Fruit fly (Drosophila melanogaster) whole organism, larva: ENCODE data around the gene Shawn.
A peak's percentile ranks its signal among the peaks of the same experiment; 100 is the strongest.

Experiments used
- noc ChIP-seq: fragments of 200-800 bp; sonication (Bioruptor generic); optimal IDR thresholded peaks from 3 replicates; lab custom pipeline; 2019; ENCODE audit warnings: missing biosample characterization, mild to moderate bottlenecking, missing genetic modification characterization, moderate library complexity

Shawn gene

dm6 chrX:19611226-19611625 is at the start of gene Shawn, which contains the start of gene Tyler:
TSS of gene Shawn (plus strand) at chrX:19611526.
TSS of gene Tyler (plus strand) at chrX:19611526.
- no peak for TF ChIP-seq noc

DNA sequence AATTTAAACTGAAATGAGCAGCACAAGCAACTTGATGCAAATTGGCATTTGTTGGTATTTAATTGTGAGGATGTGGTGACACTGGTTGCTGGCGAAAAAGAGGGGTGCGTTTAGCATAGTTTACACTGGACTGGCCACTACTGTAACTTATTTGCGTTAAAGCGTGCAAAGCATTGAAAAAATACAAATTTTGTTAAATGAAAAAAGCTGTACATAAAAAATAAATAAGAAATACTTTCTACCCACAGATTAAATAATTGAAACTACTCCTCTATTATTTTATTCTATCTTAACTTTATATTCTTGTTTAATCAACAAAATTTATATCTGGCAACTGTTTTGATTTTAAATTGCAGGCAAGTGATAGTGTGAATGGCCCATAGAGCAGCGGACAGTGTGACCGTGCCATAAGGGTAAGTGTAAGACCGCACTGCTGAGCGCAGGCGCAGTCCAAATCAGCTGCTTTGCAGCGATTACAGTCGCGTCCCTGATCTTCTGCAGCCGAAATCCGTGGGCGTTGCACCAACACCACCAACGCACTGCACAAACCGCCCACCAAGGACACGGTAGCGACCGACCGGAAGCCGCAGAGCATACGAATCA is 45.5 kb upstream of the Shawn start, which contains the start of the genes Grip84 and car:
Grip84 (minus strand) TSS at position 51 of the 603 bp plus-strand sequence.
car (plus strand) TSS at position 306 of the 603 bp plus-strand sequence.
- no peak for TF ChIP-seq noc

DNA sequence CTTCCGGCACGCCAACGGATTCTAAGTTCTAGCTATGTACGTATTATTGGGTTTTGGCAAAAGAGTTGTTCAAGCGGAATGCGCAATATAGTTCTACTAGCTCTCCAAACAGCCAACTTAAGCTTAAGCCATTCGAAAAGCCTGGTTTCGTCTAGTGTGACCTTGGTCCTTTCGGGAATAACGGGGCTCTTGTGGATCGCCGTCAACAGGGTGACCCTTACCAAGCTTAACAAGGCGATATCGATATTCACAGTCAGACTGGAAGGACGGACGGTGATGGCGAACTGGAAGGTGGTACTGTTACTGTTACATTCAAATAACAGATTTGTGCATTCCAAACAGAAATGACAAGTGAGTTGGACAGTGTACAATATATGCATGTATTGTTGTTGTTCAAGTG is 37.6 kb upstream of the Shawn start:
- no peak for TF ChIP-seq noc

DNA sequence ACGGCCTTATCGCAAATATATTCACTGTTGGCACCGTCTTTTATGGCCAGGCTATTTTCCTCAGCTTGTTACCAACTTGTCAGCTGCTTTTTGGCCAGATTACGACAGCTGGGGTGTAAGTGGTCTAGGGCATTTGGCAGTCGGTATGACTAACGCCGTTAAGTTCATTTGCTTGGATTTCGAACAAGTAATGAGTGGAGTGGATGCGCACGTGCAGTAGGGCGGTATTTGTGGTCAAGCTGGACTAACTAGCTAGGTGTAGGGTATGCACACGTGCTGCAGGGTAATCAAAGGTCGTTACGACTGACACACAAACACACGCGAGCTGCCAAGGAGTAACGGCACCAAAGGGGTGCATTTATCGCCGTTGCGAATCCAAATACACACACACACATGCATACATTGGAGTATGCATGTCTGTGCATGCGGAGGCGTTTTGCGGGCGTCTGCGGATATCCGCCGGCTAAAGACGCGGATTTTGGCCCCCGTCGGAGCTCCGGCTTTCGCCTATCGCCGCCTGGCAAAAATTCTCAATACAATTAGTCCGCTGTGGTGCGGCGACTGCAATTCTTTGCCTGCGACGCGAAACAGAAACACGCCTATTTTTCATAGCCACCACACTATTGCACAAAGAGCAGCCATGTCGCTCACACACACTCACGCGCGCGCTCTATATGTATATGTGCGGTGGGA is 33.2 kb upstream of the Shawn start:
- no peak for TF ChIP-seq noc

dm6 chrX:19578908-19579647 is 32.2 kb upstream of the Shawn start:
- TF ChIP-seq noc = no peak

- no peak for TF ChIP-seq noc
Observed at dm6 chrX:19579648-19580301, 31.6 kb upstream of the Shawn start, which contains the start of gene Tao. TSS of gene Tao (minus strand) at chrX:19579800.

dm6 chrX:19581881-19582280 is 29.4 kb upstream of the Shawn start, which contains the start of gene CG14218:
TSS of gene CG14218 (minus strand) at chrX:19581981.
- no peak for TF ChIP-seq noc

DNA sequence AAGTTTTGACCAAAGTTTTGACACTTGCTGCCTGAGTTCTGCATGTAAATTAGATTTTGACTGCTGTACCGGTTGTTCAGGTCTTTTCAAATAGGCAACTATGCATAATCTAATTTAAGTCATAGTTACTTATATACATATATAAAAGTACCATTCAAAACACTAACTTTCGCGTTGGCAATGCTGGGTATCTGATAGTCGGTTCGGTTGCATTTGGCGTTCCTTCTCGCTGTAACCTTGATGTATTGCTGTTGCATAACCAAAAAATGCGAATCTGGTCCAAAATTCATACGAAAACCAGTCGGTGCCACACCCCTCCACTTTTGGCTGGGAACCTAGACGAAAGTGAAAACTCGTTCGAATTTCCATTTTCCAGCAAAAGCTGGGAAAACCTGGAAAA is 28.6 kb upstream of the Shawn start:
- TF ChIP-seq noc = no peak

DNA sequence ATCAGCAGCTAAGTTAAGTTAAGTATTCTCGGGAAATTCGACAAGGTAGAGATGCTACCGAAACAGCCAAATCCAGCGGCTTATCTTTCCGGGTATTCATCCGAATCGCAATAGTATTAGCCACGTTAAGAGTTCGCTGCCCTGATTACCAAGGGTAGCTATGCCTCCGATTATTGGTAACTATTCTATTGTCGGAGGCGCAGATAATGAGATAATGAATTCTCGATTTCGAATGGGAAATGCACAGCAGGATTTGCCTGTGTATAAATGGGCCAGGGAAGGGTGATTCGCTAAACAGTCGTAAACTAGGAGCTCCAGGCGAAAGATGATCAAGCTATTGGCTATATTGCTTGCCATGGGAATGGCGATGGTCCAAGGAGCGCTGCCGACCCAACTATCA is 28.0 kb upstream of the Shawn start, which contains the start of gene CG14204:
CG14204 (plus strand) TSS at position 301 of the 400 bp plus-strand sequence.
- no peak for TF ChIP-seq noc

DNA sequence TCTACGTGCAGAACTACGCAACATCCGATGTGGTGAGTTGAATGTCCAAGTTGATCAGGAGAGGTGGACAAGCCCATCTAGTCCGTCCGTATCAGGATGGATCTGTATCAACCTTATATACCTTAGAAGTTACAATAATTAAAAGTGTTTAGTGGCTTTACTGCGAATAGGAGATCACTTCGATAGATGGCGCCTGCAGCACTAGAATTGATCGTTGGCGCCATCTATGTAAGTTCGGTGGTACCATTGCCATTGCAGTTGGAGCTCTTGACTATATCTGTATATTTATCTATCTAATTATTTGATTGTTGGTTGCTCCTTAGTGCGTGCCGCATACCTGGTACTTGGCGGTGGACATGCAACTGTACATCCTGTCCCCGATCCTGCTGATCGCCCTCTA is 26.2 kb upstream of the Shawn start:
- no peak for TF ChIP-seq noc

DNA sequence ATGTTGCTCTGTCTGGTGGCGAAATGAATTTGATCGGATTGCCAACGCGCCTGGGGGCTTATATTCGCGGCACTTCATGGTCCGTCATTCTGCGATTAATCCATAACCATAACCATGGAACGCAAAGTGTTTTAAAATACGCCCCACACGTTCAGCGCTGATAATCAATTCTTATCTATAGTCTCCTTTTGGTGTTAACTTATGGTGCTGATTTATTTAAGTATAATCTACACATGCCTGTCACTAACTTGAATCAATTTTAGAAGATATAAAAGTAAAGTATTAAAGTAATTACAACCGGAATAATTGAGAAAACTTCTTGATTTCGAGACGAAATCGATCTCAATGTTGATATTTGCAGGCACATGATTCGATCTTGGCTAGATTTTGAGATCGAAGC is 21.3 kb upstream of the Shawn start, which contains the start of gene CG14219:
CG14219 (minus strand) TSS at position 101 of the 400 bp plus-strand sequence.
- no peak for TF ChIP-seq noc

- no peak for TF ChIP-seq noc
Observed at dm6 chrX:19590579-19590978, 20.7 kb upstream of the Shawn start.

DNA sequence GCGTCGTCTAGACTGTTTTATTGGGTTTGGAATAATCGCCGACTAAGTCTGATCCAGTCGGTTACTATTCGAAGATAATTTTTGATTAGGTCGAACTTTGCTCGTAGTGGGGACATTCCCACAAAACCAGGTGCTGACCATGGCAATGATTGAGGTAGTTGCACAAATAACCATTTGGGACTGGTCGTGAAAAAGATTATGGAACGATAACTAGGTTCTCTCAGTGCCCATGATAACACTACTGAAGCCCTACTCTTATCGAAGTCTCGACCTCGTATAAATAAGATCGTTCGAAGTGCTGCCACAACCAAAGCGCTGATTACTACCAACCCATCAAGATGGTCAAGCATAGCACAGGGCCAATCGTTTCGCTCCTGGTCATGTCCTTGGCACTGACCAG is 19.0 kb upstream of the Shawn start, which contains the start of gene CG14205:
CG14205 (plus strand) TSS at position 301 of the 400 bp plus-strand sequence.
- TF ChIP-seq noc = no peak

- TF ChIP-seq noc = no peak
Observed at dm6 chrX:19595862-19596261, 15.5 kb upstream of the Shawn start.

dm6 chrX:19597684-19598363 is 13.5 kb upstream of the Shawn start, which contains the start of gene RpS10b:
TSS of gene RpS10b (plus strand) at chrX:19598031.
- TF ChIP-seq noc = peak; percentile 74

- TF ChIP-seq noc = no peak
Observed at dm6 chrX:19598503-19598902, 12.8 kb upstream of the Shawn start.
